Worm (Caenorhabditis elegans) whole organism, L4 larva: ENCODE data around the gene C33A12.19.

Experiments used
- F26F4.8 ChIP-seq: fragments of 200-800 bp; sonication (Bioruptor generic); conservative IDR thresholded peaks from 2 replicates; pipeline ENCODE4 v1.3.6; 2022; ENCODE audit warnings: missing genetic modification characterization, missing compliant biosample characterization
- F44E2.7 ChIP-seq: fragments of 200-800 bp; sonication (Bioruptor generic); IDR thresholded peaks from 2 replicates; pipeline ENCODE4 v2.1.2; 2022; ENCODE audit warnings: missing genetic modification characterization, missing compliant biosample characterization
- T20F7.1 ChIP-seq: fragments of 200-800 bp; sonication (Bioruptor generic); optimal IDR thresholded peaks from 2 replicates; lab custom pipeline; 2018; ENCODE audit warnings: mild to moderate bottlenecking, missing genetic modification characterization, missing compliant biosample characterization
- aha-1 ChIP-seq: fragments of 150-350 bp; peaks from one replicate; lab custom pipeline; 2014; ENCODE audit warnings: missing biosample characterization, missing genetic modification characterization
- attf-4 ChIP-seq: sonication (generic microtip); optimal IDR thresholded peaks from 3 replicates; lab custom pipeline; 2017; ENCODE audit warnings: missing biosample characterization, missing genetic modification characterization
- ceh-20 ChIP-seq: fragments of 200-800 bp; sonication (Bioruptor generic); IDR thresholded peaks from 2 replicates; pipeline ENCODE4 v1.3.6; 2022; ENCODE audit warnings: missing genetic modification reagents, missing genetic modification characterization, missing compliant biosample characterization
- ceh-82 ChIP-seq: sonication (generic microtip); optimal IDR thresholded peaks from 2 replicates; lab custom pipeline; 2017; ENCODE audit warnings: missing biosample characterization, missing genetic modification characterization
- daf-16 ChIP-seq, 3 experiments: sonication (generic microtip); optimal IDR thresholded peaks; 2 replicates each; lab custom pipeline; 2016 to 2017; ENCODE audit warnings: missing genetic modification characterization in 3 of 3, missing genetic modification reagents in 3 of 3, mild to moderate bottlenecking in 2 of 3, missing compliant biosample characterization in 2 of 3, missing biosample characterization in 1 of 3, moderate library complexity in 1 of 3
- dmd-6 ChIP-seq: fragments of 200-800 bp; sonication (Bioruptor generic); IDR thresholded peaks from 2 replicates; pipeline ENCODE4 v1.3.6; 2022; ENCODE audit warnings: missing genetic modification reagents, missing genetic modification characterization, missing compliant biosample characterization
- dve-1 ChIP-seq: sonication (generic microtip); optimal IDR thresholded peaks from 2 replicates; lab custom pipeline; 2017; ENCODE audit warnings: antibody characterized with exemption, mild to moderate bottlenecking, missing genetic modification characterization, missing compliant biosample characterization; ENCODE audit not compliant: insufficient read depth
- hlh-11 ChIP-seq: fragments of 200-800 bp; sonication (Bioruptor generic); optimal IDR thresholded peaks from 2 replicates; lab custom pipeline; 2018; ENCODE audit warnings: mild to moderate bottlenecking, missing genetic modification characterization, missing compliant biosample characterization
- hlh-30 ChIP-seq: sonication (generic microtip); optimal IDR thresholded peaks from 2 replicates; lab custom pipeline; 2017; ENCODE audit warnings: antibody characterized with exemption, mild to moderate bottlenecking, missing genetic modification characterization, missing compliant biosample characterization; ENCODE audit not compliant: insufficient read depth
- jun-1 ChIP-seq: fragments of 150-350 bp; optimal IDR thresholded peaks from 2 replicates; lab custom pipeline; 2014; ENCODE audit warnings: missing biosample characterization, missing genetic modification reagents, missing genetic modification characterization
- lin-1 ChIP-seq: fragments of 200-800 bp; sonication (Bioruptor generic); IDR thresholded peaks from 2 replicates; pipeline ENCODE4 v1.3.6; 2022; ENCODE audit warnings: missing genetic modification reagents, missing genetic modification characterization, missing compliant biosample characterization
- lin-13 ChIP-seq: fragments of 150-350 bp; optimal IDR thresholded peaks from 2 replicates; lab custom pipeline; 2014; ENCODE audit warnings: missing biosample characterization, missing genetic modification reagents, missing genetic modification characterization
- lin-39 ChIP-seq: fragments of 150-350 bp; optimal IDR thresholded peaks from 2 replicates; lab custom pipeline; 2014; ENCODE audit warnings: missing biosample characterization, missing genetic modification reagents, missing genetic modification characterization
- lir-3 ChIP-seq: sonication (generic microtip); optimal IDR thresholded peaks from 2 replicates; lab custom pipeline; 2016; ENCODE audit warnings: mild to moderate bottlenecking, missing genetic modification characterization, missing compliant biosample characterization
- mdl-1 ChIP-seq, 2 experiments: fragments of 150-350 bp in 1 of 2; sonication (generic microtip) in 1 of 2; optimal IDR thresholded peaks; 2 replicates each; lab custom pipeline; 2014 to 2017; ENCODE audit warnings: missing biosample characterization in 2 of 2, missing genetic modification characterization in 2 of 2
- nhr-28 ChIP-seq: fragments of 150-350 bp; optimal IDR thresholded peaks from 2 replicates; lab custom pipeline; 2014; ENCODE audit warnings: missing biosample characterization, missing genetic modification characterization
- php-3 ChIP-seq: fragments of 200-800 bp; sonication (Bioruptor generic); IDR thresholded peaks from 2 replicates; pipeline ENCODE4 v1.3.6; 2022; ENCODE audit warnings: missing genetic modification reagents, missing genetic modification characterization, missing compliant biosample characterization
- pqm-1 ChIP-seq: sonication (generic microtip); optimal IDR thresholded peaks from 2 replicates; lab custom pipeline; 2017; ENCODE audit warnings: missing biosample characterization, missing genetic modification characterization
- saeg-2 ChIP-seq: fragments of 200-800 bp; sonication (Bioruptor generic); IDR thresholded peaks from 2 replicates; pipeline ENCODE4 v1.3.6; 2022; ENCODE audit warnings: missing genetic modification reagents, missing genetic modification characterization, missing compliant biosample characterization
- sdz-12 ChIP-seq: fragments of 200-800 bp; sonication (Bioruptor generic); optimal IDR thresholded peaks from 2 replicates; lab custom pipeline; 2018; ENCODE audit warnings: mild to moderate bottlenecking, missing genetic modification characterization, missing compliant biosample characterization
- spr-1 ChIP-seq: sonication (generic microtip); optimal IDR thresholded peaks from 2 replicates; lab custom pipeline; 2016; ENCODE audit warnings: mild to moderate bottlenecking, missing genetic modification characterization, missing compliant biosample characterization
- tra-1 ChIP-seq: fragments of 200-800 bp; sonication (Bioruptor generic); IDR thresholded peaks from 2 replicates; pipeline ENCODE4 v1.3.6; 2022; ENCODE audit warnings: missing genetic modification reagents, missing genetic modification characterization, missing compliant biosample characterization
- unc-39 ChIP-seq: sonication (generic microtip); optimal IDR thresholded peaks from 2 replicates; lab custom pipeline; 2017; ENCODE audit warnings: missing biosample characterization, missing genetic modification characterization
- unc-62 ChIP-seq, 3 experiments: fragments of 150-350 bp in 1 of 3; sonication (generic microtip); optimal IDR thresholded peaks in 2 of 3; peaks in 1 of 3; 1 replicate in 1 of 3; 2 replicates in 2 of 3; lab custom pipeline; 2014 to 2017; ENCODE audit warnings: missing biosample characterization in 3 of 3, missing genetic modification characterization in 3 of 3, missing genetic modification reagents in 3 of 3, missing genotype in 1 of 3
- vab-7 ChIP-seq: fragments of 200-800 bp; sonication (Bioruptor generic); IDR thresholded peaks from 2 replicates; pipeline ENCODE4 v1.3.6; 2022; ENCODE audit warnings: missing genetic modification reagents, missing genetic modification characterization, missing compliant biosample characterization
- zfp-2 ChIP-seq: sonication (generic microtip); optimal IDR thresholded peaks from 2 replicates; lab custom pipeline; 2016; ENCODE audit warnings: mild to moderate bottlenecking, missing genetic modification characterization, missing compliant biosample characterization
- zip-11 ChIP-seq: fragments of 200-800 bp; sonication (Bioruptor generic); IDR thresholded peaks from 2 replicates; pipeline ENCODE4 v1.3.6; 2022; ENCODE audit warnings: missing genetic modification characterization, missing compliant biosample characterization

The C33A12.19 gene

DNA sequence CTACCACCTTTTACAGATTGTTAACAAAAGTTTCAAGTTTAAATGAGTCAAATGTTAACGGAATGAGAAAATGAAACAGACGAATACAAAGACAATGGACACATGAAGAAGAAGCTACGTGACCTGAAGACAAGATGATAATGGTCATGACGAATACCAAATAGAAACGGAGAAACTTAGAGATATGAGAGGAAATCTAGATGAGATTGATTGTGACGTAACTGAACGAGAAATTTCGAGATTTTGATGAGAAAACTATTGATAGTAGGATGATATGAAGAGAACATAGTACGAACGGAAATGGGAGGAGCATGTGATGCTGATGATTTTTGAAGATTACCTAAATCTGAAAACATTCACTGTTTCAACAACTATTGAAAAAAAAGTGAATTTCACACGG, 18.3 kb downstream of the C33A12.19 start:
- TF ChIP-seq unc-39 (tag; lab: Kevin White, UChicago), result no peak
- no peak for TF ChIP-seq F26F4.8 (GFP tag; lab: Robert Waterston, UW)
- no peak for TF ChIP-seq lin-13 (GFP tag; lab: Kevin White, UChicago)
- peak; percentile 22 for TF ChIP-seq dve-1 (tag; lab: Kevin White, UChicago)
- peak; percentile 88 for TF ChIP-seq aha-1 (tag; lab: Kevin White, UChicago)
- no peak for TF ChIP-seq jun-1
- TF ChIP-seq dmd-6, result peak; percentile 21; the same call in 1 of the 2 replicates
- peak; percentile 63 for TF ChIP-seq hlh-30 (tag; lab: Kevin White, UChicago)
- no peak for TF ChIP-seq F44E2.7 (GFP tag; lab: Robert Waterston, UW)
- TF ChIP-seq nhr-28 (tag; lab: Kevin White, UChicago), result peak; percentile 63
- no peak for TF ChIP-seq spr-1 (tag; lab: Kevin White, UChicago)
- peak; percentile 37 for TF ChIP-seq hlh-11 (tag; lab: Kevin White, UChicago)
- peak in 1 of 2 experiments; percentile 19 for TF ChIP-seq mdl-1 (tag; optimal IDR thresholded peaks at IDR 0.05; lab: Kevin White, UChicago)
- TF ChIP-seq, all 104 proteins: peak for 7

DNA sequence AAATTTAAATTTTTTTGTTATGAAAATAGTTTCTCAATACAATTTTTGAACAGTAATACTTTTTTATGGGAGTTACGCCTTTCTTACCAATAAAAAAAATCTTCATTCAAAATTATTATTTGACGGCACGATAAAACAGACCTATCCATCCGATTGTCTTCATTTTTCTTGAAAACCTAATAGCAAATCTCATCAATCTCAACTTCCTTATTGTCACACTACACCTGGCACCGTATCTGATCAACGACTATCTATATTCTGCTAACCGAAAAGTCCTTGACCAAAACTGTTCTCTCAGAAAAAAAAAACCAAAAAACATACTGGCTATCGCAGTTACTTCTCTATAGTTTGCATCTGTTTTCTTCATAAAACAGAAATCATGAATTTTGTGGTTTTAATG, 19.3 kb downstream of the C33A12.19 start:
- TF ChIP-seq lir-3 (tag; lab: Kevin White, UChicago) (no peak), zip-11 (GFP tag; lab: Robert Waterston, UW) (no peak), aha-1 (tag; lab: Kevin White, UChicago) (peak; percentile 89), nhr-28 (tag; lab: Kevin White, UChicago) (no peak), unc-62 (GFP tag; optimal IDR thresholded peaks at IDR 0.05 in 1 of 2; lab: Kevin White, UChicago) (peak in 1 of 2 experiments; percentile 97), unc-62 (tag; optimal IDR thresholded peaks at IDR 0.05; lab: Kevin White, UChicago) (no peak), lin-39 (tag; lab: Kevin White, UChicago) (no peak)

DNA sequence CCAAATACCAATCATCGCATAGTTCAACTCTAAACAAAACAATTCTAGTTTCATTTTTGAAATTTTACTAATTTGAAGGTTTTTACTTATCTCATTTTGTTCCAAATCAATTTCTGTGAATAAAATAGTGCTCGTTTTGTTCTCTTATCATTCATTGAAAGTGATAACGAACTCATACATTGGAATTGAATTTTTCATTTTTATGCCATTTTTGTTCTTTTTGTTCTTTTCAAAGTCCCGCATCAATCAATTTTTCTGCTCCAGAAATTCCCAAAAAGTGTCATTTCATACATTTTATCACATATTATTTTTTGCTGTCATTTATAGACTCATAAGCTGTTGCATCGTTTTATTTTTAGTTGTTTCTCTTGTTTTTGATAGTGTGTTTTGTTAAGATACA, 20.7 kb downstream of the C33A12.19 start:
- TF ChIP-seq php-3 (GFP tag; lab: Robert Waterston, UW) (peak; percentile 60), dve-1 (tag; lab: Kevin White, UChicago) (peak; percentile 44), F26F4.8 (GFP tag; lab: Robert Waterston, UW) (no peak), tra-1 (GFP tag; lab: Robert Waterston, UW) (peak; percentile 68; the same call in 1 of the 2 replicates), lin-1 (GFP tag; lab: Robert Waterston, UW) (no peak), nhr-28 (tag; lab: Kevin White, UChicago) (peak; percentile 25), ceh-20 (GFP tag; lab: Robert Waterston, UW) (no peak), T20F7.1 (GFP tag; lab: Kevin White, UChicago) (peak; percentile 21), dmd-6 (peak; percentile 76), daf-16 (GFP tag; optimal IDR thresholded peaks at IDR 0.05; lab: Kevin White, UChicago) (no peak), daf-16 (tag; optimal IDR thresholded peaks at IDR 0.05; lab: Kevin White, UChicago) (peak; percentile 28), attf-4 (tag; lab: Kevin White, UChicago) (no peak), ceh-82 (tag; lab: Kevin White, UChicago) (no peak), sdz-12 (GFP tag; lab: Kevin White, UChicago) (no peak), pqm-1 (tag; lab: Kevin White, UChicago) (peak; percentile 77), zfp-2 (tag; lab: Kevin White, UChicago) (no peak)

DNA sequence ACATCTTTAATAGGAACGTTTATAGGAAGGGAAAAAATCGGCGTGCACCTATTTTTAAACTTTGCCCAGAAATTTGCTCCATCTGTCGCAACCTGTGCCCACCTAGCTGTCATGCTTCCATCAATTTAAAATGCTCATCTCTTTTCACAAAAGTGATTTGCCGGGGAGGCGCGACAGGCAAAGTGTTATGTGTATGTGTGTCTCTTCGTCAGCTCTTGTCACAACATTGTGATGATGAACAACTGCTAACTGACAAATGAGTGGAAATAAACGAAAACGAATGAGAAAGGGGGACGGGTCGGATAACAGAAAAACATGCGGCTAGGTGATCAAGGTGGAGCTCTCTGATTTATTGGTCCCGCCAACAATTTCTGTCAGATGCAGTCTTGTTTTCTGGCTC, 21.4 kb downstream of the C33A12.19 start:
- TF ChIP-seq daf-16 (GFP tag; optimal IDR thresholded peaks at IDR 0.05; lab: Kevin White, UChicago) (peak in 1 of 2 experiments; percentile 81), daf-16 (tag; optimal IDR thresholded peaks at IDR 0.05; lab: Kevin White, UChicago) (no peak), nhr-28 (tag; lab: Kevin White, UChicago) (no peak), tra-1 (GFP tag; lab: Robert Waterston, UW) (peak; percentile 86), unc-62 (GFP tag; optimal IDR thresholded peaks at IDR 0.05 in 1 of 2; lab: Kevin White, UChicago) (peak in 1 of 2 experiments; percentile 95), unc-62 (tag; optimal IDR thresholded peaks at IDR 0.05; lab: Kevin White, UChicago) (no peak), hlh-30 (tag; lab: Kevin White, UChicago) (peak; percentile 16), T20F7.1 (GFP tag; lab: Kevin White, UChicago) (no peak), vab-7 (GFP tag; lab: Robert Waterston, UW) (no peak), dmd-6 (peak; percentile 84), saeg-2 (GFP tag; lab: Robert Waterston, UW) (no peak), ceh-20 (GFP tag; lab: Robert Waterston, UW) (peak; percentile 67; the same call in 1 of the 2 replicates), hlh-11 (tag; lab: Kevin White, UChicago) (peak; percentile 40)
